Fruit fly (Drosophila melanogaster) whole organism, embryonic: ENCODE measurements around the gene CG3149.

Source experiments
- B-H1 ChIP-seq: fragments of 200-800 bp; sonication (Bioruptor generic); IDR thresholded peaks from 3 replicates; pipeline ENCODE4 v1.3.6; 2022; ENCODE audit warnings: missing biosample characterization, missing genetic modification characterization
- Bdp1 ChIP-seq: fragments of 200-800 bp; sonication (Bioruptor generic); optimal IDR thresholded peaks from 3 replicates; lab custom pipeline; 2016; ENCODE audit warnings: missing biosample characterization, missing genetic modification characterization
- CG10209 ChIP-seq: fragments of 200-800 bp; sonication (Bioruptor generic); optimal IDR thresholded peaks from 3 replicates; lab custom pipeline; 2017; ENCODE audit warnings: missing biosample characterization, mild to moderate bottlenecking, missing genetic modification characterization, missing genetic modification reagents
- CG10543 ChIP-seq: fragments of 200-800 bp; sonication (Bioruptor generic); optimal IDR thresholded peaks from 3 replicates; lab custom pipeline; 2017; ENCODE audit warnings: missing biosample characterization, mild to moderate bottlenecking, missing genetic modification characterization, moderate library complexity
- CG10654 ChIP-seq: fragments of 200-800 bp; sonication (Bioruptor generic); optimal IDR thresholded peaks from 2 replicates; lab custom pipeline; 2016; ENCODE audit warnings: missing biosample characterization, missing genetic modification characterization
- CG11560 ChIP-seq: fragments of 200-800 bp; sonication (Bioruptor generic); IDR thresholded peaks from 3 replicates; pipeline ENCODE4 v1.3.6; 2022; ENCODE audit warnings: missing biosample characterization, missing genetic modification characterization
- CG11723 ChIP-seq: fragments of 200-800 bp; sonication (Bioruptor generic); optimal IDR thresholded peaks from 2 replicates; lab custom pipeline; 2017; ENCODE audit warnings: missing biosample characterization, mild to moderate bottlenecking, missing genetic modification characterization
- CG12219 ChIP-seq: fragments of 200-800 bp; sonication (Bioruptor generic); optimal IDR thresholded peaks from 3 replicates; lab custom pipeline; 2018; ENCODE audit warnings: missing biosample characterization, mild to moderate bottlenecking, missing genetic modification characterization
- CG12769 ChIP-seq: fragments of 200-800 bp; sonication (Bioruptor generic); optimal IDR thresholded peaks from 2 replicates; lab custom pipeline; 2019; ENCODE audit warnings: missing biosample characterization, mild to moderate bottlenecking, missing genetic modification characterization, moderate library complexity
- CG13424 ChIP-seq: fragments of 200-800 bp; sonication (Bioruptor generic); optimal IDR thresholded peaks from 2 replicates; lab custom pipeline; 2019; ENCODE audit warnings: missing biosample characterization, mild to moderate bottlenecking, missing genetic modification characterization, moderate library complexity
- CG17612 ChIP-seq: fragments of 200-800 bp; sonication (Bioruptor generic); IDR thresholded peaks from 2 replicates; pipeline ENCODE4 v1.3.6; 2022; ENCODE audit warnings: missing biosample characterization, missing genetic modification characterization
- CG18619 ChIP-seq: fragments of 200-800 bp; sonication (Bioruptor generic); optimal IDR thresholded peaks from 3 replicates; lab custom pipeline; 2017; ENCODE audit warnings: missing biosample characterization, mild to moderate bottlenecking, missing genetic modification characterization
- CG2120 ChIP-seq: fragments of 200-800 bp; sonication (Bioruptor generic); optimal IDR thresholded peaks from 3 replicates; lab custom pipeline; 2016; ENCODE audit warnings: missing biosample characterization, missing genetic modification characterization
- CG3065 ChIP-seq: fragments of 200-800 bp; sonication (Bioruptor generic); optimal IDR thresholded peaks from 2 replicates; lab custom pipeline; 2016; ENCODE audit warnings: missing biosample characterization, missing genetic modification characterization
- CG31365 ChIP-seq: fragments of 200-800 bp; sonication (Bioruptor generic); optimal IDR thresholded peaks from 2 replicates; lab custom pipeline; 2018; ENCODE audit warnings: missing biosample characterization, mild to moderate bottlenecking, missing genetic modification characterization
- CG34422 ChIP-seq: fragments of 200-800 bp; sonication (Bioruptor generic); IDR thresholded peaks from 3 replicates; pipeline ENCODE4 v1.3.6; 2022; ENCODE audit warnings: missing biosample characterization, missing genetic modification characterization
- CG4424 ChIP-seq: fragments of 200-800 bp; sonication (Bioruptor generic); optimal IDR thresholded peaks from 3 replicates; lab custom pipeline; 2016; ENCODE audit warnings: missing biosample characterization, missing genetic modification characterization
- CG8290 ChIP-seq, 3 experiments: fragments of 200-800 bp; sonication (Bioruptor generic); optimal IDR thresholded peaks; 2 replicates each; lab custom pipeline; 2016 to 2019; ENCODE audit warnings: missing biosample characterization in 3 of 3, missing genetic modification characterization in 3 of 3, mild to moderate bottlenecking in 2 of 3, moderate library complexity in 1 of 3
- CG8359 ChIP-seq: fragments of 200-800 bp; sonication (Bioruptor generic); optimal IDR thresholded peaks from 2 replicates; lab custom pipeline; 2017; ENCODE audit warnings: missing biosample characterization, mild to moderate bottlenecking, missing genetic modification characterization, borderline replicate concordance
- CG8478 ChIP-seq: fragments of >200 bp; optimal IDR thresholded peaks from 2 replicates; lab custom pipeline; 2018
- CG9609 ChIP-seq: fragments of 200-800 bp; sonication (Bioruptor generic); optimal IDR thresholded peaks from 3 replicates; lab custom pipeline; 2016; ENCODE audit warnings: missing biosample characterization, missing genetic modification characterization
- Camta ChIP-seq: fragments of 200-800 bp; sonication (Bioruptor generic); optimal IDR thresholded peaks from 2 replicates; lab custom pipeline; 2016; ENCODE audit warnings: missing biosample characterization, missing genetic modification characterization
- CrebB ChIP-seq: fragments of 200-800 bp; sonication (Bioruptor generic); optimal IDR thresholded peaks from 3 replicates; lab custom pipeline; 2018; ENCODE audit warnings: missing biosample characterization, mild to moderate bottlenecking, missing genetic modification characterization
- Eip74EF ChIP-seq, 2 experiments: fragments of 200-800 bp in 1 of 2; fragments of >200 bp in 1 of 2; sonication (Bioruptor generic) in 1 of 2; optimal IDR thresholded peaks; 2 replicates each; lab custom pipeline; 2017 to 2019; ENCODE audit warnings: missing biosample characterization in 2 of 2, missing genetic modification characterization in 2 of 2, mild to moderate bottlenecking in 1 of 2, moderate library complexity in 1 of 2
- Fer2 ChIP-seq: fragments of 200-800 bp; sonication (Bioruptor generic); optimal IDR thresholded peaks from 2 replicates; lab custom pipeline; 2018; ENCODE audit warnings: missing biosample characterization, mild to moderate bottlenecking, missing genetic modification characterization, moderate library complexity
- Hey ChIP-seq: fragments of 200-800 bp; sonication (Bioruptor generic); optimal IDR thresholded peaks from 3 replicates; lab custom pipeline; 2018; ENCODE audit warnings: missing biosample characterization, mild to moderate bottlenecking, missing genetic modification characterization
- Hr3 ChIP-seq: fragments of 200-800 bp; sonication (Bioruptor generic); optimal IDR thresholded peaks from 3 replicates; lab custom pipeline; 2016; ENCODE audit warnings: missing biosample characterization, missing genetic modification characterization
- Hr39 ChIP-seq: fragments of >200 bp; optimal IDR thresholded peaks from 2 replicates; lab custom pipeline; 2017
- Hr51 ChIP-seq, 2 experiments: fragments of 200-800 bp; sonication (Bioruptor generic); optimal IDR thresholded peaks; 2 replicates in 1 of 2; 3 replicates in 1 of 2; lab custom pipeline; 2016 to 2018; ENCODE audit warnings: missing biosample characterization in 2 of 2, missing genetic modification characterization in 2 of 2, mild to moderate bottlenecking in 1 of 2, moderate library complexity in 1 of 2
- Kr ChIP-seq: fragments of 200-800 bp; sonication (Bioruptor generic); optimal IDR thresholded peaks from 2 replicates; lab custom pipeline; 2017; ENCODE audit warnings: missing biosample characterization, mild to moderate bottlenecking, missing genetic modification characterization
- Lim3 ChIP-seq: fragments of 200-800 bp; sonication (Bioruptor generic); IDR thresholded peaks from 2 replicates; pipeline ENCODE4 v1.3.6; 2022; ENCODE audit warnings: missing biosample characterization, missing genetic modification characterization
- Max ChIP-seq: fragments of 200-800 bp; sonication (Bioruptor generic); optimal IDR thresholded peaks from 2 replicates; lab custom pipeline; 2016; ENCODE audit warnings: missing biosample characterization, mild to moderate bottlenecking, missing genetic modification characterization
- Ptx1 ChIP-seq: fragments of 200-800 bp; sonication (Bioruptor generic); IDR thresholded peaks from 2 replicates; pipeline ENCODE4 v1.3.6; 2022; ENCODE audit warnings: missing biosample characterization, missing genetic modification characterization
- Rfx ChIP-seq: fragments of 200-800 bp; sonication (Bioruptor generic); IDR thresholded peaks from 2 replicates; pipeline ENCODE4 v1.3.6; 2022; ENCODE audit warnings: missing biosample characterization, missing genetic modification characterization
- Ssrp ChIP-seq: fragments of 200-800 bp; sonication (Bioruptor generic); optimal IDR thresholded peaks from 2 replicates; lab custom pipeline; 2018; ENCODE audit warnings: missing biosample characterization, mild to moderate bottlenecking, missing genetic modification characterization, moderate library complexity
- amos ChIP-seq: fragments of 200-800 bp; sonication (Bioruptor generic); IDR thresholded peaks from 2 replicates; pipeline ENCODE4 v1.3.6; 2022; ENCODE audit warnings: missing biosample characterization, missing genetic modification characterization; ENCODE audit not compliant: partially characterized antibody
- bowl ChIP-seq: fragments of 200-800 bp; sonication (Bioruptor generic); IDR thresholded peaks from 2 replicates; pipeline ENCODE4 v1.3.6; 2022; ENCODE audit warnings: missing biosample characterization, missing genetic modification characterization
- cad ChIP-seq: fragments of >200 bp; optimal IDR thresholded peaks from 2 replicates; lab custom pipeline; 2017; ENCODE audit warnings: missing biosample characterization, missing genetic modification characterization
- chif ChIP-seq, 2 experiments: fragments of 200-800 bp; sonication (Bioruptor generic); optimal IDR thresholded peaks; 3 replicates each; lab custom pipeline; 2016; ENCODE audit warnings: missing biosample characterization in 2 of 2, missing genetic modification characterization in 2 of 2
- ci ChIP-seq: fragments of 200-800 bp; sonication (Bioruptor generic); IDR thresholded peaks from 3 replicates; pipeline ENCODE4 v1.3.6; 2022; ENCODE audit warnings: missing biosample characterization, missing genetic modification characterization
- crp ChIP-seq, 2 experiments: fragments of 200-800 bp; sonication (Bioruptor generic); optimal IDR thresholded peaks; 2 replicates in 1 of 2; 3 replicates in 1 of 2; lab custom pipeline; 2017; ENCODE audit warnings: missing biosample characterization in 2 of 2, missing genetic modification characterization in 2 of 2, mild to moderate bottlenecking in 1 of 2, moderate library complexity in 1 of 2
- gsb-n ChIP-seq: fragments of 200-800 bp; sonication (Bioruptor generic); optimal IDR thresholded peaks from 3 replicates; lab custom pipeline; 2018; ENCODE audit warnings: missing biosample characterization, mild to moderate bottlenecking, missing genetic modification characterization
- gt ChIP-seq: fragments of 200-800 bp; sonication (Bioruptor generic); IDR thresholded peaks from 2 replicates; pipeline ENCODE4 v1.3.6; 2022; ENCODE audit warnings: missing biosample characterization, missing genetic modification characterization
- h ChIP-seq: fragments of >200 bp; optimal IDR thresholded peaks from 2 replicates; lab custom pipeline; 2017
- inv ChIP-seq: fragments of 200-800 bp; sonication (Bioruptor generic); IDR thresholded peaks from 2 replicates; pipeline ENCODE4 v1.3.6; 2022; ENCODE audit warnings: missing biosample characterization, missing genetic modification characterization; ENCODE audit not compliant: partially characterized antibody
- nerfin-2 ChIP-seq: fragments of 200-800 bp; sonication (Bioruptor generic); IDR thresholded peaks from 2 replicates; pipeline ENCODE4 v1.3.6; 2022; ENCODE audit warnings: missing biosample characterization, missing genetic modification characterization; ENCODE audit not compliant: partially characterized antibody
- seq ChIP-seq: fragments of 200-800 bp; sonication (Bioruptor generic); IDR thresholded peaks from 2 replicates; pipeline ENCODE4 v1.3.6; 2022; ENCODE audit warnings: missing biosample characterization, missing genetic modification characterization
- sim ChIP-seq: fragments of 200-800 bp; sonication (Bioruptor generic); IDR thresholded peaks from 2 replicates; pipeline ENCODE4 v1.3.6; 2022; ENCODE audit warnings: missing biosample characterization, missing genetic modification characterization
- so ChIP-seq: fragments of 200-800 bp; sonication (Bioruptor generic); IDR thresholded peaks from 3 replicates; pipeline ENCODE4 v1.3.6; 2022; ENCODE audit warnings: missing biosample characterization, missing genetic modification characterization
- tup ChIP-seq: fragments of 200-800 bp; sonication (Bioruptor generic); optimal IDR thresholded peaks from 2 replicates; lab custom pipeline; 2016; ENCODE audit warnings: missing biosample characterization, mild to moderate bottlenecking, missing genetic modification characterization, moderate library complexity
- twi ChIP-seq: fragments of 200-800 bp; optimal IDR thresholded peaks from 2 replicates; lab custom pipeline; 2019; ENCODE audit warnings: missing biosample characterization, mild to moderate bottlenecking, missing genetic modification characterization, moderate library complexity
- zen ChIP-seq: fragments of 200-800 bp; sonication (Bioruptor generic); optimal IDR thresholded peaks from 3 replicates; lab custom pipeline; 2018; ENCODE audit warnings: missing biosample characterization, mild to moderate bottlenecking, missing genetic modification characterization, moderate library complexity

The CG3149 gene

dm6 chrX:5665902-5666301 is 29.1 kb downstream of the CG3149 start, which contains the start of the genes Sirt4 and CG4119:
Gene Sirt4, minus strand, starts transcription at chrX:5665940.
Gene CG4119, plus strand, starts transcription at chrX:5666052.
- TF ChIP-seq Hr3 (no peak), Rfx (GFP tag; lab: Robert Waterston, UW) (peak; percentile 62), CG10209 (GFP tag; lab: Kevin White, UChicago) (no peak), ci (no peak), CG13424 (tag; lab: Kevin White, UChicago) (no peak), CG31365 (no peak), CG10543 (GFP tag; lab: Kevin White, UChicago) (no peak), gt (GFP tag; lab: Robert Waterston, UW) (no peak), CG8478 (lab: Kevin White, UChicago) (peak; percentile 30), chif (GFP tag; optimal IDR thresholded peaks at IDR 0.05; lab: Kevin White, UChicago) (no peak), Hey (tag; lab: Kevin White, UChicago) (no peak), Lim3 (GFP tag; lab: Robert Waterston, UW) (no peak), nerfin-2 (GFP tag; lab: Robert Waterston, UW) (peak; percentile 96), amos (GFP tag; lab: Robert Waterston, UW) (peak; percentile 98), CG3065 (GFP tag; lab: Kevin White, UChicago) (no peak), B-H1 (GFP tag; lab: Robert Waterston, UW) (no peak), CG34422 (GFP tag; lab: Robert Waterston, UW) (peak; percentile 56; the same call in 1 of the 3 replicates), CrebB (no peak), inv (GFP tag; lab: Robert Waterston, UW) (peak; percentile 94), CG4424 (GFP tag; lab: Kevin White, UChicago) (no peak), Eip74EF (GFP tag; optimal IDR thresholded peaks at IDR 0.05; lab: Kevin White, UChicago) (no peak), sim (GFP tag; lab: Robert Waterston, UW) (no peak), Camta (GFP tag; lab: Kevin White, UChicago) (no peak), CG12769 (tag; lab: Kevin White, UChicago) (no peak), crp (GFP tag; optimal IDR thresholded peaks at IDR 0.05; lab: Kevin White, UChicago) (peak in 1 of 2 experiments; percentile 44), Fer2 (no peak), Ssrp (no peak), CG9609 (no peak), gsb-n (no peak), twi (tag; lab: Kevin White, UChicago) (peak; percentile 15), CG10654 (GFP tag; lab: Kevin White, UChicago) (no peak), Hr39 (lab: Kevin White, UChicago) (no peak), Hr51 (GFP tag; optimal IDR thresholded peaks at IDR 0.05; lab: Kevin White, UChicago) (no peak), Max (GFP tag; lab: Kevin White, UChicago) (peak; percentile 18), cad (GFP tag; lab: Kevin White, UChicago) (no peak), CG12219 (no peak), CG2120 (GFP tag; lab: Kevin White, UChicago) (peak; percentile 57), bowl (GFP tag; lab: Robert Waterston, UW) (no peak), Ptx1 (GFP tag; lab: Robert Waterston, UW) (no peak), seq (GFP tag; lab: Robert Waterston, UW) (no peak), CG8359 (GFP tag; lab: Kevin White, UChicago) (no peak), h (lab: Kevin White, UChicago) (no peak), Kr (no peak), zen (tag; lab: Kevin White, UChicago) (no peak), tup (GFP tag; lab: Kevin White, UChicago) (no peak), CG8290 (GFP tag; optimal IDR thresholded peaks at IDR 0.05; lab: Kevin White, UChicago) (peak; percentile 16), CG8290 (tag; optimal IDR thresholded peaks at IDR 0.05; lab: Kevin White, UChicago) (peak in 1 of 2 experiments; percentile 78), CG11560 (peak; percentile 66; the same call in 2 of the 3 replicates), so (no peak), CG18619 (GFP tag; lab: Kevin White, UChicago) (no peak), CG11723 (GFP tag; lab: Kevin White, UChicago) (no peak), CG17612 (GFP tag; lab: Robert Waterston, UW) (no peak), Bdp1 (GFP tag; lab: Kevin White, UChicago) (no peak)
